Worm (Caenorhabditis elegans): ENCODE data around the gene C36B7.2.

C36B7.2 gene

DNA sequence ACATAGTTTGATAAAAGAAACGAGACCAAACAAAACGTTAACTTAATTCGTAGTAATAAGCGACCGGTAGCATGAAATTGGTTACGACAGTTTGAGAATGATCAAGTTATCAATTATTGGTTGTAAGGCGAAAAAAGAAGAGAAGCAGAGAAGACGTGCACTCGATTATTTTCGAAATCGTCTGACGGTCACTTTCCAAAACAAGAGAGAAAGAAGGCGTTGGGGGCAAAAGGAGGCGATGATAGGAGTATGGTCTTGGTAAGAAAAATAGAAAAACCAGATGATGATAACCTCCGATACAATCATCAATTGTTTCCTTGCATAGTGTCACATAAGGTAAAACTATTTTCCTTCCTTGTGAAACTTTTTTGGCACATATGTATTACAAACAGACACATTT, 51.3 kb downstream of the C36B7.2 start:
- no peak for TF ChIP-seq set-16 (GFP tag; IDR thresholded peaks at IDR 0.05)
- TF ChIP-seq jun-1 (tag; optimal IDR thresholded peaks at IDR 0.05), result no peak
- no peak for TF ChIP-seq T20F7.1 (GFP tag; optimal IDR thresholded peaks at IDR 0.05)
- TF ChIP-seq mxl-3 (GFP tag; optimal IDR thresholded peaks at IDR 0.05), result no peak
- TF ChIP-seq T26A8.4 (GFP tag; IDR thresholded peaks at IDR 0.05), result no peak
- no peak for TF ChIP-seq unc-130 (GFP tag; optimal IDR thresholded peaks at IDR 0.05)
- no peak for TF ChIP-seq aly-2 (tag; optimal IDR thresholded peaks at IDR 0.05)
- TF ChIP-seq egl-43 (GFP tag; IDR thresholded peaks at IDR 0.05), result no peak
- no peak for TF ChIP-seq fos-1 (tag; optimal IDR thresholded peaks at IDR 0.05)
- TF ChIP-seq rbr-2 (tag; optimal IDR thresholded peaks at IDR 0.05), result no peak
- no peak for TF ChIP-seq F37D6.2 (tag; optimal IDR thresholded peaks at IDR 0.05)
- TF ChIP-seq lin-29 (GFP tag; IDR thresholded peaks at IDR 0.05), result no peak
- TF ChIP-seq zfp-2 (tag; optimal IDR thresholded peaks at IDR 0.05), result no peak
- no peak for TF ChIP-seq dmd-6 (GFP tag; IDR thresholded peaks at IDR 0.05)
- TF ChIP-seq skn-1 (tag; optimal IDR thresholded peaks at IDR 0.05), result no peak
- TF ChIP-seq lin-38 (GFP tag; IDR thresholded peaks at IDR 0.05), result no peak
- TF ChIP-seq saeg-2 (GFP tag; IDR thresholded peaks at IDR 0.05), result no peak
- no peak for TF ChIP-seq zfp-3 (GFP tag; conservative IDR thresholded peaks at IDR 0.05)

Data from whole organism, L4 larva.